Worm (Caenorhabditis elegans) whole organism, late embryonic: Measurements from ENCODE around the gene clec-156.

Experiments used
- C08G9.2 ChIP-seq: sonication (generic microtip); optimal IDR thresholded peaks from 2 replicates; lab custom pipeline; 2016; ENCODE audit warnings: mild to moderate bottlenecking, missing genetic modification characterization, moderate library complexity, missing compliant biosample characterization
- C38D4.7 ChIP-seq: fragments of 200-800 bp; sonication (Bioruptor generic); optimal IDR thresholded peaks from 2 replicates; lab custom pipeline; 2018; ENCODE audit warnings: mild to moderate bottlenecking, missing genetic modification characterization, moderate library complexity, missing compliant biosample characterization
- F13H6.1 ChIP-seq: sonication (generic microtip); optimal IDR thresholded peaks from 2 replicates; lab custom pipeline; 2016; ENCODE audit warnings: missing genetic modification characterization, missing compliant biosample characterization
- K09A11.1 ChIP-seq: sonication (generic microtip); optimal IDR thresholded peaks from 2 replicates; lab custom pipeline; 2017; ENCODE audit warnings: antibody characterized with exemption, mild to moderate bottlenecking, missing genetic modification characterization, missing compliant biosample characterization; ENCODE audit not compliant: insufficient read depth
- Y22D7AL.16 ChIP-seq: sonication (generic microtip); optimal IDR thresholded peaks from 2 replicates; lab custom pipeline; 2016; ENCODE audit warnings: missing genetic modification characterization, missing compliant biosample characterization
- ahr-1 ChIP-seq: sonication (generic microtip); optimal IDR thresholded peaks from 2 replicates; lab custom pipeline; 2016; ENCODE audit warnings: missing genetic modification characterization, missing compliant biosample characterization
- ceh-19 ChIP-seq: fragments of 200-800 bp; sonication (Bioruptor generic); optimal IDR thresholded peaks from 2 replicates; lab custom pipeline; 2018; ENCODE audit warnings: mild to moderate bottlenecking, missing genetic modification characterization, missing compliant biosample characterization
- ceh-30 ChIP-seq: fragments of 150-350 bp; optimal IDR thresholded peaks from 2 replicates; lab custom pipeline; 2014; ENCODE audit warnings: missing biosample characterization, missing genetic modification characterization
- ceh-31 ChIP-seq: sonication (generic microtip); optimal IDR thresholded peaks from 2 replicates; lab custom pipeline; 2016; ENCODE audit warnings: missing genetic modification characterization, missing compliant biosample characterization
- ceh-45 ChIP-seq: fragments of 200-800 bp; sonication (Bioruptor generic); IDR thresholded peaks from 2 replicates; pipeline ENCODE4 v1.3.6; 2022; ENCODE audit warnings: missing genetic modification reagents, missing genetic modification characterization, missing compliant biosample characterization
- che-1 ChIP-seq: sonication (generic microtip); optimal IDR thresholded peaks from 2 replicates; lab custom pipeline; 2016; ENCODE audit warnings: mild to moderate bottlenecking, missing genetic modification characterization, missing compliant biosample characterization
- dmd-4 ChIP-seq: sonication (generic microtip); optimal IDR thresholded peaks from 2 replicates; lab custom pipeline; 2016; ENCODE audit warnings: borderline replicate concordance, missing genetic modification characterization, missing compliant biosample characterization
- dve-1 ChIP-seq: sonication (generic microtip); optimal IDR thresholded peaks from 2 replicates; lab custom pipeline; 2017; ENCODE audit warnings: antibody characterized with exemption, mild to moderate bottlenecking, missing genetic modification characterization, missing compliant biosample characterization
- elt-2 ChIP-seq: sonication (generic microtip); optimal IDR thresholded peaks from 2 replicates; lab custom pipeline; 2016; ENCODE audit warnings: missing genetic modification reagents, missing genetic modification characterization, missing compliant biosample characterization
- elt-4 ChIP-seq: sonication (generic microtip); optimal IDR thresholded peaks from 2 replicates; lab custom pipeline; 2016; ENCODE audit warnings: missing genetic modification characterization, missing compliant biosample characterization
- fkh-6 ChIP-seq: sonication (generic microtip); optimal IDR thresholded peaks from 2 replicates; lab custom pipeline; 2016; ENCODE audit warnings: missing genetic modification characterization, missing compliant biosample characterization
- hlh-13 ChIP-seq: fragments of 200-800 bp; sonication (Bioruptor generic); optimal IDR thresholded peaks from 2 replicates; lab custom pipeline; 2018; ENCODE audit warnings: mild to moderate bottlenecking, missing genetic modification characterization, missing compliant biosample characterization
- hlh-30 ChIP-seq: sonication (generic microtip); optimal IDR thresholded peaks from 2 replicates; lab custom pipeline; 2017; ENCODE audit warnings: antibody characterized with exemption, missing genetic modification characterization, missing compliant biosample characterization; ENCODE audit not compliant: insufficient read depth
- hlh-6 ChIP-seq: sonication (generic microtip); optimal IDR thresholded peaks from 2 replicates; lab custom pipeline; 2016; ENCODE audit warnings: missing genotype, missing genetic modification characterization, missing compliant biosample characterization
- hlh-8 ChIP-seq: sonication (generic microtip); optimal IDR thresholded peaks from 2 replicates; lab custom pipeline; 2016; ENCODE audit warnings: missing genotype, missing genetic modification characterization, missing compliant biosample characterization
- lin-11 ChIP-seq: fragments of 200-800 bp; sonication (Bioruptor generic); optimal IDR thresholded peaks from 2 replicates; lab custom pipeline; 2018; ENCODE audit warnings: mild to moderate bottlenecking, missing genetic modification characterization, missing compliant biosample characterization
- mec-3 ChIP-seq: sonication (generic microtip); optimal IDR thresholded peaks from 2 replicates; lab custom pipeline; 2016; ENCODE audit warnings: borderline replicate concordance, missing genetic modification characterization, missing compliant biosample characterization
- nfya-1 ChIP-seq: sonication (generic microtip); optimal IDR thresholded peaks from 2 replicates; lab custom pipeline; 2017; ENCODE audit warnings: missing genetic modification characterization, mild to moderate bottlenecking, missing compliant biosample characterization, antibody characterized with exemption, moderate library complexity
- nhr-11 ChIP-seq: fragments of 150-350 bp; optimal IDR thresholded peaks from 2 replicates; lab custom pipeline; 2014; ENCODE audit warnings: missing biosample characterization, missing genetic modification characterization
- nhr-232 ChIP-seq: sonication (generic microtip); optimal IDR thresholded peaks from 2 replicates; lab custom pipeline; 2016; ENCODE audit warnings: missing genetic modification characterization, missing compliant biosample characterization
- npax-4 ChIP-seq: sonication (generic microtip); optimal IDR thresholded peaks from 2 replicates; lab custom pipeline; 2016; ENCODE audit warnings: missing genetic modification characterization, missing compliant biosample characterization
- pqm-1 ChIP-seq: sonication (generic microtip); optimal IDR thresholded peaks from 2 replicates; lab custom pipeline; 2016; ENCODE audit warnings: missing genetic modification characterization, missing compliant biosample characterization
- sox-2 ChIP-seq: fragments of 200-800 bp; sonication (Bioruptor generic); IDR thresholded peaks from 2 replicates; pipeline ENCODE4 v1.3.6; 2022; ENCODE audit warnings: missing genetic modification reagents, missing genetic modification characterization, missing compliant biosample characterization
- sox-4 ChIP-seq: sonication (generic microtip); optimal IDR thresholded peaks from 2 replicates; lab custom pipeline; 2017; ENCODE audit warnings: mild to moderate bottlenecking, missing genetic modification characterization, inconsistent platforms, missing compliant biosample characterization
- tbx-2 ChIP-seq: sonication (generic microtip); optimal IDR thresholded peaks from 2 replicates; lab custom pipeline; 2016; ENCODE audit warnings: missing genetic modification characterization, missing compliant biosample characterization
- unc-42 ChIP-seq: sonication (generic microtip); optimal IDR thresholded peaks from 2 replicates; lab custom pipeline; 2016; ENCODE audit warnings: missing genotype, missing genetic modification characterization, missing compliant biosample characterization
- zip-5 ChIP-seq: sonication (generic microtip); optimal IDR thresholded peaks from 2 replicates; lab custom pipeline; 2016; ENCODE audit warnings: missing genetic modification characterization, missing compliant biosample characterization

The clec-156 gene

DNA sequence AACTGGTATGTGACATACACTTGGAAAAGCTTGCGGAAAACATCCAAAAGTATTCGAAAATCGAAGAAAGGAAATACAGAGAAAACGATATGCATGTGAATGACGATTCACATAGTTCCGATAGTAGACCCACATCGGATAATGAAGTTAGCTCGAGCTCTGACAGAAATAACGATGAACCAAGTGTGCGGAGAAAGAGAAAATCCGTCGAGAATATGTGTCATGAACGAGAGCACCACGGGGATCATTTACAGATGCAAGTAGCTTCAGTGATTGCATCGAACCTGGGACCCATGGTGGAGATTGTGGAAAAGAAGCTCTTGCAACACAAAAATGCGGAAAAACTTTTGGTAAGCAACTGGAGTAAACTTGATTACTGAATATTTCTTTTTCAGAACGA, 14.9 kb upstream of the clec-156 start:
- TF ChIP-seq hlh-13 (no peak), zip-5 (tag; lab: Kevin White, UChicago) (no peak), ceh-19 (GFP tag; lab: Kevin White, UChicago) (no peak), Y22D7AL.16 (tag; lab: Kevin White, UChicago) (no peak), hlh-8 (tag; lab: Kevin White, UChicago) (no peak), ceh-45 (GFP tag; lab: Robert Waterston, UW) (no peak)
- TF ChIP-seq, all 69 proteins: peak for 0

DNA sequence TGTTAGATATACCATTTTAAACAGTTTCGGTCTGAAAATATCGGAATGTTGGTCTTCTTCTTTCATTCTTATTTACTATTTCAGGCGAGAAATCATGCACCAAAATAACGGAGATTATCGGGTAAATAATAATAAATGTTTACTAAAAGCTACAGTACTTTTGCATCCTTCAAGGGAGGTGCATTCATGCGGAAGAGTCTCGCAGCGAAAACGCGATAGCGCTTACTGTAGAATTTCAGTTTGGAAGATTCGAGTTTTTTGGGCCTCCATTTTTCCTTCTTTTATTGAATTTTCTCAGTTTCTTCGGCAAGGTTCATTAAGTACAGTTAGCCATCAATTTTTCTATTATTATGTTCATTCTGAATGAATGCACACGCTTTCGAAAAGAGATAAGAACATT, 14.0 kb upstream of the clec-156 start, which contains the start of gene C35D10.7:
Gene C35D10.7 (plus strand): TSS at position 85 of the 400 bp plus-strand sequence.
- TF ChIP-seq ceh-30 (tag; lab: Kevin White, UChicago) (no peak), npax-4 (tag; lab: Kevin White, UChicago) (no peak), hlh-30 (no peak), C08G9.2 (tag; lab: Kevin White, UChicago) (no peak), ahr-1 (tag; lab: Kevin White, UChicago) (no peak), lin-11 (tag; lab: Kevin White, UChicago) (no peak)

DNA sequence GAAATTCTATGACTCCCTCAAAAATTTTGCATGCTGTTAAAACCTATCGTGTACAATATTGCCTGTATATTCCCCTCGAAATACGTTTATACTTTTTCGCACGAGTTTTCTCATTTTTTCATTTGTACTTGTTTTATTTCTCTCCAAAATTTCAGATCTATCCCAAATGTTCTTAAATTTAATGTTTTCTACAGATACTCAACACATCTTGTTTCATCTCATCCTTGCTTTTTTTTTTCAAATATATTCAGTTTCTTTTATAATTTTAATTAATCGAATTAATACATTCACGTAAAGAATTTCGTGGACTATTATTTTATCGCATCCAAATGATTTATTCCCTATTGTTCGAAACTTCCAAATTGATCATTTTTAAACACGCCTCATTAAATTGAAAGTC, 12.8 kb upstream of the clec-156 start, which contains the start of gene C35D10.8:
Gene C35D10.8 (plus strand): TSS at position 301 of the 400 bp plus-strand sequence.
- TF ChIP-seq fkh-6 (no peak), che-1 (tag; lab: Kevin White, UChicago) (no peak), mec-3 (tag; lab: Kevin White, UChicago) (no peak), hlh-6 (tag; lab: Kevin White, UChicago) (no peak), F13H6.1 (tag; lab: Kevin White, UChicago) (no peak), pqm-1 (no peak), C38D4.7 (no peak)

DNA sequence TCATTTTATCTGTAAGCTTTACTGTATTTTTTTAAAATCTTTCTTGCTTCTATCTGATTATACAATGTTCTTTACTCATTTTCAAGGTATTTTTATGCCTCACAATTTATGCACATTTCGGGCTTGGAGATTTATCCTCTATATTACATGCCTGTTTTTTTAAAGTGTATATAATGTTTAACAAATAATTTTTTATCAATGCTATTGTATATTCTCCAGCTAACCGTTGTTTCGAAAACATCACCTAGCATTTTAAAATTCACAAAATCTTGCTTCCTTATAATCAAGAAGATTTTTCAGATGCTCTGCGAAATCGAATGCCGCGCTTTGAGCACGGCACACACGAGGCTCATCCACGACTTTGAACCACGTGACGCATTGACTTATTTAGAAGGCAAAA, 10.0 kb upstream of the clec-156 start, which contains the start of gene ced-4:
Gene ced-4 (plus strand): TSS at position 301 of the 400 bp plus-strand sequence.
- TF ChIP-seq nhr-11: no peak
- TF ChIP-seq tbx-2 (tag; lab: Kevin White, UChicago): no peak
- no peak for TF ChIP-seq ceh-31
- TF ChIP-seq elt-4 (tag; lab: Kevin White, UChicago): no peak

DNA sequence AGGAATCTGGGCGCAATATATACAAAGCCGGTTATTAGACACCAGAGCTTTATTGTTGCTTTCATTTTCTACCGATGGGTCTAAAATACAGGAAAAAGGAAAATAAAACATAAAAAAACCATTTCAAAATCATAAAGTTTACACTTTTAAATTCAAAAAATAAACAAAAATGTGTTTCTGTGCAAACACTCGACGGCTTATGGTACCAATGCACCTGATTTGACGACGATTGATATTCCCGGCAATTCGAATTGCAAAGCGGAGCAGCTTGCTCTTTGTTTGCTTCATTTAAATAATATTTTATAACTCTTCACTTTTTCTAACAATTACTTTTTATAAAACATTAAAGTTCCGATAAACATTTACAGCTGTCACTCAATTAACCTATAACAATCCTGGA, 8.1 kb upstream of the clec-156 start, which contains the start of gene F26A1.1:
Gene F26A1.1 (plus strand): TSS at position 369 of the 400 bp plus-strand sequence.
- no peak for TF ChIP-seq dmd-4
- TF ChIP-seq sox-4 (tag; lab: Kevin White, UChicago): no peak
- TF ChIP-seq Y22D7AL.16 (tag; lab: Kevin White, UChicago): no peak
- TF ChIP-seq lin-11 (tag; lab: Kevin White, UChicago): no peak
- TF ChIP-seq nhr-11: no peak
- no peak for TF ChIP-seq zip-5 (tag; lab: Kevin White, UChicago)
- TF ChIP-seq sox-2 (GFP tag; lab: Robert Waterston, UW): no peak
- TF ChIP-seq, all 69 proteins: peak for 0

DNA sequence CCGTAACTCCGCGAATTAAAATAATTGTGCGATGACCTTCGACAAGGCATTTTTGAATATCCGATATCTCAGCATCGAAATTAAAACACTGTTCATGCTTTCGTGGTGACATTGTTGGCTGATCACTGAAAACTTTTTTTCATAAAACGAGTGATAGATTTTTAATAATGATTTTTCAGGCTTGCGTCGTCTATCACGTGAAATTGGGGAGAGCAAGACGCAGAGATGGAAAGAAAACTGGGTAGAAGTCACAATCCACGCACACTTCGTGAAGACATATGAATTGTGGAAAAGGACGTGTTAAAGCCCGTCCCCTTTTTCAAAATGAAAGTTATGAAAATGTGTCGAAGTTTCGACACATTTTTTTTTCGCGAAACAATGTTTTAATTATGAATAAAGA, 7.7 kb upstream of the clec-156 start, which contains the start of gene nonu-1:
Gene nonu-1 (minus strand): TSS at position 169 of the 400 bp plus-strand sequence.
- peak; percentile 81 for TF ChIP-seq hlh-30
- no peak for TF ChIP-seq K09A11.1 (tag; lab: Kevin White, UChicago)

DNA sequence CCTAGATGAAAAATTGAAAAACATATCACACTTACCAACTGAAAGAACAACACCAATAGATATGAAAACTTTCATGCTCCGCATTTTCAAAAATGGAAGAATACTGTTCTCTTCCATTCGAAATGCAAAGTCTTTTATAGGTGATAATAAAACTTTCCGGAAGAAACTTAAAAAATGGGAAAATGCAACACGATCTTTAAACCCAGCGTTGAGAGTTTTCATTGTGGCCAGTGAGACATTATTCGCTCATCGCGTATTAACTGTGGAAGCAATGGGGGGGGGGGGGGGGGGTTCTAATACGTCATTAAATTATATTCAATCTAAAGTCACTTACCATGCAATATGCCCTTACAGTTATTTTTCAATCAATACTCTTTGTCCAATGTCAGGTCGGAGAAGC, 2.3 kb upstream of the clec-156 start, which contains the start of the genes clec-157 and fkh-5:
Gene clec-157 (minus strand): TSS at position 101 of the 400 bp plus-strand sequence.
Gene fkh-5 (plus strand): TSS at position 336 of the 400 bp plus-strand sequence.
- TF ChIP-seq ceh-31: no peak
- TF ChIP-seq K09A11.1 (tag; lab: Kevin White, UChicago): no peak
- no peak for TF ChIP-seq hlh-8 (tag; lab: Kevin White, UChicago)
- TF ChIP-seq sox-2 (GFP tag; lab: Robert Waterston, UW): no peak
- TF ChIP-seq elt-2 (tag; lab: Kevin White, UChicago): no peak
- TF ChIP-seq dve-1: no peak
- no peak for TF ChIP-seq nfya-1 (tag; lab: Kevin White, UChicago)
- TF ChIP-seq nhr-232 (tag; lab: Kevin White, UChicago): no peak
- no peak for TF ChIP-seq unc-42 (tag; lab: Kevin White, UChicago)
